Worm (Caenorhabditis elegans) whole organism, young adult: Measurements from ENCODE around the gene Y42H9B.3.

Source experiments
- F55B11.4 ChIP-seq: sonication (generic microtip); optimal IDR thresholded peaks from 2 replicates; lab custom pipeline; 2016; ENCODE audit warnings: missing compliant biosample characterization, missing genetic modification characterization, borderline replicate concordance; ENCODE audit not compliant: insufficient read depth
- akir-1 ChIP-seq: fragments of 200-800 bp; sonication (Bioruptor generic); optimal IDR thresholded peaks from 2 replicates; lab custom pipeline; 2018; ENCODE audit warnings: mild to moderate bottlenecking, missing genetic modification characterization, moderate library complexity, missing compliant biosample characterization
- athp-1 ChIP-seq: sonication (generic microtip); optimal IDR thresholded peaks from 2 replicates; lab custom pipeline; 2017; ENCODE audit warnings: mild to moderate bottlenecking, missing genetic modification characterization, missing compliant biosample characterization
- attf-3 ChIP-seq: fragments of 200-800 bp; sonication (Bioruptor generic); conservative IDR thresholded peaks from 2 replicates; pipeline ENCODE4 v1.3.6; 2022; ENCODE audit warnings: missing genetic modification reagents, missing genetic modification characterization, missing compliant biosample characterization
- ceh-58 ChIP-seq: fragments of 200-800 bp; sonication (Bioruptor generic); IDR thresholded peaks from 2 replicates; pipeline ENCODE4 v1.3.6; 2022; ENCODE audit warnings: missing genetic modification characterization, missing compliant biosample characterization
- him-1 ChIP-seq: sonication (generic microtip); optimal IDR thresholded peaks from 2 replicates; lab custom pipeline; 2016; ENCODE audit warnings: missing genotype, missing genetic modification reagents, missing genetic modification characterization, missing compliant biosample characterization
- hmg-20 ChIP-seq: fragments of 200-800 bp; sonication (Bioruptor generic); IDR thresholded peaks from 2 replicates; pipeline ENCODE4 v1.3.6; 2022; ENCODE audit warnings: missing genetic modification reagents, missing genetic modification characterization, missing compliant biosample characterization
- lin-35 ChIP-seq, 3 experiments: fragments of 150-350 bp in 2 of 3; sonication (generic microtip) in 1 of 3; optimal IDR thresholded peaks; 2 replicates each; lab custom pipeline; 2014 to 2018; ENCODE audit warnings: missing biosample characterization in 3 of 3, missing genetic modification characterization in 3 of 3, missing genetic modification reagents in 3 of 3
- lir-1 ChIP-seq: fragments of 200-800 bp; sonication (Bioruptor generic); conservative IDR thresholded peaks from 2 replicates; pipeline ENCODE4 v1.3.6; 2022; ENCODE audit warnings: missing genetic modification reagents, missing genetic modification characterization, missing compliant biosample characterization
- pbrm-1 ChIP-seq: fragments of 200-800 bp; sonication (Bioruptor generic); IDR thresholded peaks from 2 replicates; pipeline ENCODE4 v1.3.6; 2022; ENCODE audit warnings: missing genetic modification reagents, missing genetic modification characterization, missing compliant biosample characterization
- unc-62 ChIP-seq: fragments of 150-350 bp; optimal IDR thresholded peaks from 2 replicates; lab custom pipeline; 2014; ENCODE audit warnings: missing biosample characterization, missing genetic modification reagents, missing genetic modification characterization

DNA sequence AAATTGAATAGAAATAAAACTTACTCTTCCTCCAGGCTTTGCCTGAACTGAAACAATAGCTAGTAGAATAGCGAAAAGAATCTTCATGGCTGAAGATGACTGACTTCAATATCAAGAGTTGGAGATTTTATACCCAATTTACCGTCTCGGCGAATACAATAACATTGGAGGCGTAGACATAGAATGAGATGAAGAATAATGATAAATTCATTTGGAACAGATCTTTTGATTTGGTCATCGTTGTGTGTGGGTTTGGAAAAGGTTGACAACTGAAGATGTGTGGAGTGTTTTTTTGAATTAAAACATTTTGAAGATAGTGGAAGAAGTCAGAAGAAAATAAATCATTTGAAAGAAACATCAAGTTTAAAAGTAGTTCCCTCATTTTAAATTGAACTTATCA lies 36.0 kb downstream of the Y42H9B.3 start, which contains the start of gene F57H12.6:
- no peak for TF ChIP-seq pbrm-1
- no peak for TF ChIP-seq unc-62
- no peak for TF ChIP-seq akir-1 (GFP tag; lab: Kevin White, UChicago)
- no peak for TF ChIP-seq lir-1 (GFP tag; lab: Robert Waterston, UW)
- no peak for TF ChIP-seq athp-1
- no peak for TF ChIP-seq ceh-58 (GFP tag; lab: Robert Waterston, UW)
- no peak for TF ChIP-seq him-1 (tag; lab: Kevin White, UChicago)
- TF ChIP-seq lin-35 (GFP tag; optimal IDR thresholded peaks at IDR 0.05; lab: Kevin White, UChicago), result no peak
- TF ChIP-seq F55B11.4, result no peak
- TF ChIP-seq hmg-20 (GFP tag; lab: Robert Waterston, UW), result no peak
- no peak for TF ChIP-seq attf-3 (GFP tag; lab: Robert Waterston, UW)
